Worm (Caenorhabditis elegans): ENCODE data around the gene twk-18.

- TF ChIP-seq nhr-76 (tag; optimal IDR thresholded peaks at IDR 0.05) (no peak), nhr-77 (tag; optimal IDR thresholded peaks at IDR 0.05) (no peak), zag-1 (tag; optimal IDR thresholded peaks at IDR 0.05) (no peak), nhr-11 (tag; optimal IDR thresholded peaks at IDR 0.05) (no peak), ceh-16 (tag; optimal IDR thresholded peaks at IDR 0.05) (no peak), elt-1 (tag; optimal IDR thresholded peaks at IDR 0.05) (no peak), nhr-23 (tag; optimal IDR thresholded peaks at IDR 0.05) (no peak)
These were observed 34.9 kb upstream of the twk-18 start for ce11 chrX:8953011-8953410.
